Fruit fly (Drosophila melanogaster) whole organism, embryonic: Measurements from ENCODE around the gene ago.

Experiments used
- Abd-B ChIP-seq: fragments of 200-800 bp; sonication (Bioruptor generic); optimal IDR thresholded peaks from 2 replicates; lab custom pipeline; 2018; ENCODE audit warnings: missing biosample characterization, mild to moderate bottlenecking, missing genetic modification characterization, moderate library complexity
- Awh ChIP-seq: fragments of 200-800 bp; sonication (Bioruptor generic); IDR thresholded peaks from 2 replicates; pipeline ENCODE4, ENCODE4 v1.3.6; 2022; ENCODE audit warnings: missing biosample characterization, missing genetic modification characterization
- CG10147 ChIP-seq: fragments of 200-800 bp; sonication (Bioruptor generic); optimal IDR thresholded peaks from 2 replicates; lab custom pipeline; 2019; ENCODE audit warnings: missing biosample characterization, mild to moderate bottlenecking, missing genetic modification characterization, moderate library complexity
- CG11504 ChIP-seq: fragments of 200-800 bp; sonication (Bioruptor generic); optimal IDR thresholded peaks from 3 replicates; lab custom pipeline; 2019; ENCODE audit warnings: missing biosample characterization, mild to moderate bottlenecking, missing genetic modification characterization, moderate library complexity
- CG12071 ChIP-seq: fragments of 200-800 bp; sonication (Bioruptor generic); optimal IDR thresholded peaks from 3 replicates; lab custom pipeline; 2018; ENCODE audit warnings: missing biosample characterization, mild to moderate bottlenecking, missing genetic modification characterization
- CG12659 ChIP-seq: fragments of 200-800 bp; sonication (Bioruptor generic); optimal IDR thresholded peaks from 3 replicates; lab custom pipeline; 2017; ENCODE audit warnings: mild to moderate bottlenecking, missing biosample characterization, missing genetic modification reagents, missing genetic modification characterization
- CG13775 ChIP-seq: fragments of 200-800 bp; sonication (Bioruptor generic); optimal IDR thresholded peaks from 3 replicates; lab custom pipeline; 2017; ENCODE audit warnings: missing biosample characterization, mild to moderate bottlenecking, missing genetic modification characterization
- CG15479 ChIP-seq: fragments of 200-800 bp; sonication (Bioruptor generic); optimal IDR thresholded peaks from 3 replicates; lab custom pipeline; 2019; ENCODE audit warnings: missing biosample characterization, mild to moderate bottlenecking, missing genetic modification characterization, moderate library complexity
- CG18476 ChIP-seq: fragments of 200-800 bp; sonication (Bioruptor generic); optimal IDR thresholded peaks from 2 replicates; lab custom pipeline; 2016; ENCODE audit warnings: missing biosample characterization, mild to moderate bottlenecking, missing genetic modification characterization
- CG2199 ChIP-seq: fragments of 200-800 bp; sonication (Bioruptor generic); IDR thresholded peaks from 3 replicates; pipeline ENCODE4 v1.3.6; 2022; ENCODE audit warnings: missing biosample characterization, missing genetic modification characterization
- CG2202 ChIP-seq: fragments of 200-800 bp; sonication (Bioruptor generic); optimal IDR thresholded peaks from 2 replicates; lab custom pipeline; 2018; ENCODE audit warnings: missing biosample characterization, mild to moderate bottlenecking, missing genetic modification characterization
- CG2875 ChIP-seq: fragments of 200-800 bp; sonication (Bioruptor generic); optimal IDR thresholded peaks from 2 replicates; lab custom pipeline; 2017; ENCODE audit warnings: missing biosample characterization, mild to moderate bottlenecking, missing genetic modification characterization, missing genetic modification reagents
- CG31365 ChIP-seq: fragments of 200-800 bp; sonication (Bioruptor generic); optimal IDR thresholded peaks from 2 replicates; lab custom pipeline; 2018; ENCODE audit warnings: missing biosample characterization, mild to moderate bottlenecking, missing genetic modification characterization
- CG3995 ChIP-seq: fragments of 200-800 bp; sonication (Bioruptor generic); optimal IDR thresholded peaks from 3 replicates; lab custom pipeline; 2016; ENCODE audit warnings: missing biosample characterization, missing genetic modification characterization
- CG6175 ChIP-seq: fragments of 200-800 bp; sonication (Bioruptor generic); IDR thresholded peaks from 3 replicates; pipeline ENCODE4 v1.3.6; 2022; ENCODE audit warnings: missing biosample characterization, missing genetic modification characterization
- CG6765 ChIP-seq: fragments of 200-800 bp; sonication (Bioruptor generic); optimal IDR thresholded peaks from 3 replicates; lab custom pipeline; 2017; ENCODE audit warnings: missing biosample characterization, mild to moderate bottlenecking, missing genetic modification characterization
- CG8089 ChIP-seq: fragments of 200-800 bp; sonication (Bioruptor generic); optimal IDR thresholded peaks from 3 replicates; lab custom pipeline; 2016; ENCODE audit warnings: missing biosample characterization, missing genetic modification characterization
- D ChIP-seq, 2 experiments: fragments of 200-800 bp in 1 of 2; fragments of >200 bp in 1 of 2; sonication (Bioruptor generic) in 1 of 2; optimal IDR thresholded peaks; 2 replicates in 1 of 2; 3 replicates in 1 of 2; lab custom pipeline; 2017; ENCODE audit warnings: mild to moderate bottlenecking in 1 of 2, missing biosample characterization in 1 of 2, missing genetic modification characterization in 1 of 2, missing genetic modification reagents in 1 of 2
- Dbx ChIP-seq: fragments of 200-800 bp; sonication (Bioruptor generic); IDR thresholded peaks from 3 replicates; pipeline ENCODE4 v1.3.6; 2022; ENCODE audit warnings: missing biosample characterization, missing genetic modification characterization
- H15 ChIP-seq: fragments of 200-800 bp; sonication (Bioruptor generic); IDR thresholded peaks from 3 replicates; pipeline ENCODE4 v1.3.6; 2022; ENCODE audit warnings: missing biosample characterization, missing genetic modification characterization
- Hr3 ChIP-seq: fragments of 200-800 bp; sonication (Bioruptor generic); optimal IDR thresholded peaks from 3 replicates; lab custom pipeline; 2016; ENCODE audit warnings: missing biosample characterization, missing genetic modification characterization
- Hr51 ChIP-seq, 2 experiments: fragments of 200-800 bp; sonication (Bioruptor generic); optimal IDR thresholded peaks; 2 replicates in 1 of 2; 3 replicates in 1 of 2; lab custom pipeline; 2016 to 2018; ENCODE audit warnings: missing biosample characterization in 2 of 2, missing genetic modification characterization in 2 of 2, mild to moderate bottlenecking in 1 of 2, moderate library complexity in 1 of 2
- Hr78 ChIP-seq, 2 experiments: fragments of 200-800 bp in 1 of 2; fragments of >200 bp in 1 of 2; sonication (Bioruptor generic) in 1 of 2; optimal IDR thresholded peaks; 2 replicates each; lab custom pipeline; 2017 to 2019; ENCODE audit warnings: missing biosample characterization in 2 of 2, missing genetic modification characterization in 2 of 2, mild to moderate bottlenecking in 1 of 2, moderate library complexity in 1 of 2
- Lpt ChIP-seq: fragments of >200 bp; optimal IDR thresholded peaks from 2 replicates; lab custom pipeline; 2018; ENCODE audit warnings: missing biosample characterization, missing genetic modification characterization
- Mad ChIP-seq: fragments of 200-800 bp; sonication (Bioruptor generic); optimal IDR thresholded peaks from 2 replicates; lab custom pipeline; 2016; ENCODE audit warnings: missing biosample characterization, missing genetic modification characterization
- ab ChIP-seq: fragments of 200-800 bp; sonication (Bioruptor generic); optimal IDR thresholded peaks from 2 replicates; lab custom pipeline; 2016; ENCODE audit warnings: missing biosample characterization, missing genetic modification characterization
- az2 ChIP-seq: fragments of 200-800 bp; sonication (Bioruptor generic); optimal IDR thresholded peaks from 3 replicates; lab custom pipeline; 2016; ENCODE audit warnings: missing biosample characterization, missing genetic modification characterization
- cad ChIP-seq: fragments of >200 bp; optimal IDR thresholded peaks from 2 replicates; lab custom pipeline; 2017; ENCODE audit warnings: missing biosample characterization, missing genetic modification characterization
- caup ChIP-seq: fragments of 200-800 bp; sonication (Bioruptor generic); optimal IDR thresholded peaks from 3 replicates; lab custom pipeline; 2017; ENCODE audit warnings: missing biosample characterization, mild to moderate bottlenecking, missing genetic modification characterization, moderate library complexity; ENCODE audit not compliant: severe bottlenecking
- chn ChIP-seq: fragments of 200-800 bp; sonication (Bioruptor generic); optimal IDR thresholded peaks from 2 replicates; lab custom pipeline; 2016; ENCODE audit warnings: missing biosample characterization, missing genetic modification characterization
- crol ChIP-seq: fragments of 200-800 bp; sonication (Bioruptor generic); IDR thresholded peaks from 2 replicates; pipeline ENCODE4 v1.3.6; 2022; ENCODE audit warnings: missing biosample characterization, missing genetic modification characterization
- dm ChIP-seq: fragments of 200-800 bp; sonication (Bioruptor generic); optimal IDR thresholded peaks from 3 replicates; lab custom pipeline; 2016; ENCODE audit warnings: missing biosample characterization, missing genetic modification characterization
- dmrt99B ChIP-seq: fragments of 200-800 bp; sonication (Bioruptor generic); optimal IDR thresholded peaks from 2 replicates; lab custom pipeline; 2018; ENCODE audit warnings: missing biosample characterization, mild to moderate bottlenecking, missing genetic modification characterization, moderate library complexity
- eve ChIP-seq, 2 experiments: fragments of >200 bp; optimal IDR thresholded peaks; 2 replicates each; lab custom pipeline; 2017; ENCODE audit warnings: missing biosample characterization in 2 of 2, missing genetic modification characterization in 2 of 2
- ftz-f1 ChIP-seq: fragments of 200-800 bp; sonication (Bioruptor generic); optimal IDR thresholded peaks from 2 replicates; lab custom pipeline; 2016; ENCODE audit warnings: missing biosample characterization, missing genetic modification characterization
- gcm ChIP-seq: fragments of 200-800 bp; sonication (Bioruptor generic); optimal IDR thresholded peaks from 2 replicates; lab custom pipeline; 2019; ENCODE audit warnings: missing biosample characterization, mild to moderate bottlenecking, missing genetic modification characterization, moderate library complexity
- jing ChIP-seq: fragments of 200-800 bp; sonication (Bioruptor generic); optimal IDR thresholded peaks from 2 replicates; lab custom pipeline; 2018; ENCODE audit warnings: missing biosample characterization, mild to moderate bottlenecking, missing genetic modification characterization
- kni ChIP-seq: fragments of 200-800 bp; sonication (Bioruptor generic); optimal IDR thresholded peaks from 3 replicates; lab custom pipeline; 2017; ENCODE audit warnings: mild to moderate bottlenecking, missing biosample characterization, missing genetic modification reagents, missing genetic modification characterization
- mirr ChIP-seq: fragments of 200-800 bp; sonication (Bioruptor generic); optimal IDR thresholded peaks from 3 replicates; lab custom pipeline; 2018; ENCODE audit warnings: missing biosample characterization, mild to moderate bottlenecking, missing genetic modification characterization
- nerfin-1 ChIP-seq: fragments of 200-800 bp; sonication (Bioruptor generic); optimal IDR thresholded peaks from 3 replicates; lab custom pipeline; 2019; ENCODE audit warnings: missing biosample characterization, mild to moderate bottlenecking, missing genetic modification characterization, moderate library complexity
- pros ChIP-seq: fragments of 200-800 bp; sonication (Bioruptor generic); optimal IDR thresholded peaks from 3 replicates; lab custom pipeline; 2019; ENCODE audit warnings: missing biosample characterization, mild to moderate bottlenecking, missing genetic modification characterization, moderate library complexity
- sd ChIP-seq: fragments of 200-800 bp; sonication (Bioruptor generic); optimal IDR thresholded peaks from 3 replicates; lab custom pipeline; 2018; ENCODE audit warnings: missing biosample characterization, mild to moderate bottlenecking, missing genetic modification characterization, moderate library complexity
- sens ChIP-seq: fragments of 200-800 bp; sonication (Bioruptor generic); peaks from one replicate; lab custom pipeline; 2016; ENCODE audit warnings: missing biosample characterization, missing genetic modification characterization
- sqz ChIP-seq: fragments of 200-800 bp; sonication (Bioruptor generic); optimal IDR thresholded peaks from 3 replicates; lab custom pipeline; 2018; ENCODE audit warnings: missing biosample characterization, mild to moderate bottlenecking, missing genetic modification characterization
- stc ChIP-seq: fragments of 200-800 bp; sonication (Bioruptor generic); IDR thresholded peaks from 2 replicates; pipeline ENCODE4 v1.3.6; 2022; ENCODE audit warnings: missing biosample characterization, missing genetic modification characterization
- twi ChIP-seq: fragments of 200-800 bp; optimal IDR thresholded peaks from 2 replicates; lab custom pipeline; 2019; ENCODE audit warnings: missing biosample characterization, mild to moderate bottlenecking, missing genetic modification characterization, moderate library complexity
- vfl ChIP-seq: fragments of 200-800 bp; sonication (Bioruptor generic); optimal IDR thresholded peaks from 2 replicates; lab custom pipeline; 2016; ENCODE audit warnings: missing biosample characterization, missing genetic modification characterization
- zf30C ChIP-seq: fragments of 200-800 bp; sonication (Bioruptor generic); optimal IDR thresholded peaks from 3 replicates; lab custom pipeline; 2018; ENCODE audit warnings: missing biosample characterization, mild to moderate bottlenecking, missing genetic modification characterization
- zfh1 ChIP-seq: fragments of 200-800 bp; sonication (Bioruptor generic); IDR thresholded peaks from 3 replicates; pipeline ENCODE4 v1.3.6; 2022; ENCODE audit warnings: missing biosample characterization, missing genetic modification characterization

ago gene

DNA sequence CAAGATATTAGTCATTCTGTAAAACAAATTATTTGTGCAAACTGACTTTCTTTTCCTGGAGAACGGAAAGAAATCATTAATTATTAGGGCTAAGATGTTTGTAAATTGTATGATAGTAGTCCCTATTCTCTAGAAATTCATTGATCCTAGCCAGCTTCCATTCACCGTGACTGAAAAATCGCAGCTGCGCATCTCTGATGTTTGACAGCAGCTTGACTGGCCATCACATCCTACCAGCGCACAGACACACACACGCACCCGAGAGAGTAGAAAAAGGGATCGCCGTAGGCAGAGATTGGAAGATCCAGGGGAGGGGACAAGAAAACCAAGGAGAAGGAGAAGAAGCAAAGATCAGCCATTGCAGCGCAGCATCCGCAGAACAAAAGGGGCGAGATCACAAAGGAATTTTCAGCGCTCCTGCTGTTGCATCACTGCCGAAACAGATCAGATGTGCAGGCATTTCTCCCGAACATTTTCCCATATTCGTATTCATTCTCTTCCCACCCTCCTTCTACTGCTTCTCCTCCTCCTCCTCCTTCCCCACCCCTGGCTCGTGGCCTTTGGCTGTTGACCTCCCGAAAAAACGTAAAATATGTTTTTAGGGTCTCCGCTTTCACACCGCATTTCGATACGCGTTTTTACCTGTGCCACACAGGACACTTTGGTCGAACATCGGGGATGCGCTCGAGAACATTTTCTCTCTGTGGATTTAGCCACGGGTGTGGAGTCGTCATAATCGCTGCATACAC is 1.1 kb downstream of the ago start:
- TF ChIP-seq mirr (no peak), caup (no peak), zf30C (GFP tag; lab: Kevin White, UChicago) (peak; percentile 89), Mad (no peak), CG13775 (GFP tag; lab: Kevin White, UChicago) (no peak), Hr3 (GFP tag; lab: Kevin White, UChicago) (no peak), Dbx (GFP tag; lab: Robert Waterston, UW) (no peak), sens (GFP tag; lab: Kevin White, UChicago) (peak; percentile 47), stc (GFP tag; lab: Robert Waterston, UW) (no peak), Hr78 (GFP tag; optimal IDR thresholded peaks at IDR 0.05; lab: Kevin White, UChicago) (peak in 1 of 2 experiments; percentile 65), vfl (GFP tag; lab: Kevin White, UChicago) (no peak), gcm (GFP tag; lab: Kevin White, UChicago) (no peak), dm (no peak), twi (tag; lab: Kevin White, UChicago) (peak; percentile 23), ftz-f1 (GFP tag; lab: Kevin White, UChicago) (peak; percentile 6), Hr51 (GFP tag; optimal IDR thresholded peaks at IDR 0.05; lab: Kevin White, UChicago) (no peak), ab (GFP tag; lab: Kevin White, UChicago) (no peak), eve (GFP tag; optimal IDR thresholded peaks at IDR 0.05; lab: Kevin White, UChicago) (no peak), CG3995 (GFP tag; lab: Kevin White, UChicago) (peak; percentile 92), pros (GFP tag; lab: Kevin White, UChicago) (peak; percentile 95), CG18476 (no peak), CG12071 (GFP tag; lab: Kevin White, UChicago) (no peak), CG12659 (GFP tag; lab: Kevin White, UChicago) (no peak), crol (GFP tag; lab: Robert Waterston, UW) (peak; percentile 77), cad (GFP tag; lab: Kevin White, UChicago) (no peak), az2 (no peak), sqz (GFP tag; lab: Kevin White, UChicago) (no peak), dmrt99B (tag; lab: Kevin White, UChicago) (no peak), Awh (no peak), CG2875 (GFP tag; lab: Kevin White, UChicago) (no peak), D (optimal IDR thresholded peaks at IDR 0.05; lab: Kevin White, UChicago) (peak; percentile 98), D (GFP tag; optimal IDR thresholded peaks at IDR 0.05; lab: Kevin White, UChicago) (no peak), CG15479 (GFP tag; lab: Kevin White, UChicago) (peak; percentile 95), CG6765 (no peak), H15 (no peak), CG2202 (tag; lab: Kevin White, UChicago) (no peak), Abd-B (GFP tag; lab: Kevin White, UChicago) (no peak), sd (tag; lab: Kevin White, UChicago) (no peak), nerfin-1 (peak; percentile 88), Lpt (GFP tag; lab: Kevin White, UChicago) (peak; percentile 81), zfh1 (GFP tag; lab: Robert Waterston, UW) (0 out of 3 replicates have a peak, but pooled peaks have one; percentile 13), kni (GFP tag; lab: Kevin White, UChicago) (peak; percentile 86), CG6175 (GFP tag; lab: Robert Waterston, UW) (no peak), CG31365 (no peak), CG10147 (no peak), CG2199 (GFP tag; lab: Robert Waterston, UW) (0 out of 3 replicates have a peak, but pooled peaks have one; percentile 27), CG11504 (no peak), jing (no peak), chn (GFP tag; lab: Kevin White, UChicago) (no peak), CG8089 (GFP tag; lab: Kevin White, UChicago) (no peak)
